Worm (Caenorhabditis elegans) whole organism, L2 larva: ENCODE results near the gene Y39A1A.31.

Experiments
- alr-1 ChIP-seq: fragments of 150-350 bp; optimal IDR thresholded peaks from 2 replicates; lab custom pipeline; 2014; ENCODE audit warnings: missing biosample characterization, missing genetic modification characterization
- ama-1 ChIP-seq: fragments of 150-350 bp; optimal IDR thresholded peaks from 2 replicates; lab custom pipeline; 2018; ENCODE audit warnings: inconsistent platforms
- egl-27 ChIP-seq: sonication (generic microtip); optimal IDR thresholded peaks from 3 replicates; lab custom pipeline; 2017; ENCODE audit warnings: missing biosample characterization, missing genetic modification reagents, missing genetic modification characterization
- gmeb-1 ChIP-seq: fragments of 150-350 bp; optimal IDR thresholded peaks from 2 replicates; lab custom pipeline; 2014; ENCODE audit warnings: missing biosample characterization, missing genetic modification characterization
- lsy-2 ChIP-seq, 2 experiments: fragments of 150-350 bp in 1 of 2; sonication (generic microtip) in 1 of 2; optimal IDR thresholded peaks; 2 replicates each; lab custom pipeline; 2014 to 2017; ENCODE audit warnings: missing biosample characterization in 2 of 2, missing genetic modification characterization in 2 of 2
- nhr-12 ChIP-seq: fragments of 150-350 bp; optimal IDR thresholded peaks from 2 replicates; lab custom pipeline; 2014; ENCODE audit warnings: missing biosample characterization, missing genetic modification characterization
- nhr-21 ChIP-seq: fragments of 150-350 bp; optimal IDR thresholded peaks from 2 replicates; lab custom pipeline; 2014; ENCODE audit warnings: missing biosample characterization, missing genetic modification characterization
- nhr-6 ChIP-seq: fragments of 150-350 bp; optimal IDR thresholded peaks from 2 replicates; lab custom pipeline; 2014; ENCODE audit warnings: missing biosample characterization, missing genetic modification characterization
- unc-62 ChIP-seq: fragments of 150-350 bp; optimal IDR thresholded peaks from 2 replicates; lab custom pipeline; 2014; ENCODE audit warnings: missing biosample characterization, missing genetic modification reagents, missing genetic modification characterization
- zag-1 ChIP-seq: fragments of 150-350 bp; optimal IDR thresholded peaks from 2 replicates; lab custom pipeline; 2014; ENCODE audit warnings: missing biosample characterization, missing genetic modification characterization

DNA sequence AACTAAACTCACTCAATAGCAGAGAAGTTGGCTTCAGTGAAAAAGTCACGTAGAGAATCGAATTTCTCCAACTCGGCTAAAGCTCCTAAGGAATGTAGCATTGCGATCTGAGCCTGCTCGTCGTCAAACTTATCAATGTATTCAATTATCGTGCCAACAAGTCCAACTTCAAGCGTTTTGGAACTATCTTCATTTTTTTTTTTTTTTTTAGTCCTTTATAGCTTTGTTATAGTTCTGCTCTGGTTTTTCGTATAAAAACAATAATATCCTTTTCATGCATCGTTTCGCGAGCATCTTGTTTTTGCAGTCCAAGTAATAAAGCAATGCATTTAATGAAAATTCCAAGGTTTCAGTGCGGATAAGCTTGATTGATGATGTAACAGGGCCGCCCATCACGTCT is at the start of gene Y39A1A.31:
- no peak for TF ChIP-seq zag-1
- no peak for TF ChIP-seq nhr-12
- TF ChIP-seq ama-1, result no peak
- TF ChIP-seq lsy-2 (tag; optimal IDR thresholded peaks at IDR 0.05; lab: Kevin White, UChicago), result no peak
- TF ChIP-seq unc-62, result no peak
- TF ChIP-seq alr-1, result no peak
- TF ChIP-seq nhr-21 (tag; lab: Kevin White, UChicago), result no peak
- no peak for TF ChIP-seq egl-27 (tag; lab: Kevin White, UChicago)
- no peak for TF ChIP-seq nhr-6 (tag; lab: Kevin White, UChicago)
- no peak for TF ChIP-seq gmeb-1
